Fruit fly (Drosophila melanogaster) whole organism, pupa: Measurements from ENCODE around the gene Usp1.

ENCODE experiments used
- CG10348 ChIP-seq: fragments of 200-800 bp; sonication (Bioruptor generic); IDR thresholded peaks from 2 replicates; pipeline ENCODE4 v1.3.6; 2022; ENCODE audit warnings: missing biosample characterization, missing genetic modification characterization
- CG12605 ChIP-seq: fragments of 200-800 bp; sonication (Bioruptor generic); IDR thresholded peaks from 2 replicates; pipeline ENCODE4 v1.3.6; 2022; ENCODE audit warnings: missing biosample characterization, missing genetic modification characterization
- CG13204 ChIP-seq: fragments of 200-800 bp; sonication (Bioruptor generic); optimal IDR thresholded peaks from 2 replicates; lab custom pipeline; 2018; ENCODE audit warnings: missing biosample characterization, mild to moderate bottlenecking, missing genetic modification characterization, moderate library complexity
- CG14655 ChIP-seq: fragments of 200-800 bp; sonication (Bioruptor generic); optimal IDR thresholded peaks from 3 replicates; lab custom pipeline; 2017; ENCODE audit warnings: mild to moderate bottlenecking, missing biosample characterization, missing genetic modification reagents, missing genetic modification characterization
- CG15710 ChIP-seq: fragments of 200-800 bp; sonication (Bioruptor generic); optimal IDR thresholded peaks from 2 replicates; lab custom pipeline; 2018; ENCODE audit warnings: missing biosample characterization, mild to moderate bottlenecking, missing genetic modification characterization, moderate library complexity
- CG17806 ChIP-seq: fragments of 200-800 bp; sonication (Bioruptor generic); optimal IDR thresholded peaks from 2 replicates; lab custom pipeline; 2018; ENCODE audit warnings: missing biosample characterization, mild to moderate bottlenecking, missing genetic modification characterization, moderate library complexity
- CG32121 ChIP-seq: fragments of 200-800 bp; sonication (Bioruptor generic); IDR thresholded peaks from 2 replicates; pipeline ENCODE4 v1.3.6; 2022; ENCODE audit warnings: missing biosample characterization, missing genetic modification characterization
- CG34367 ChIP-seq: fragments of 200-800 bp; sonication (Bioruptor generic); optimal IDR thresholded peaks from 2 replicates; lab custom pipeline; 2018; ENCODE audit warnings: missing biosample characterization, mild to moderate bottlenecking, missing genetic modification characterization
- CG4496 ChIP-seq: fragments of 200-800 bp; sonication (Bioruptor generic); IDR thresholded peaks from 3 replicates; pipeline ENCODE4 v1.3.6; 2022; ENCODE audit warnings: missing biosample characterization, missing genetic modification characterization
- CG8159 ChIP-seq: fragments of 200-800 bp; sonication (Bioruptor generic); optimal IDR thresholded peaks from 3 replicates; lab custom pipeline; 2018; ENCODE audit warnings: missing biosample characterization, mild to moderate bottlenecking, missing genetic modification characterization, moderate library complexity
- CG8301 ChIP-seq: fragments of 200-800 bp; sonication (Bioruptor generic); optimal IDR thresholded peaks from 2 replicates; lab custom pipeline; 2018; ENCODE audit warnings: missing biosample characterization, mild to moderate bottlenecking, missing genetic modification characterization
- CG9948 ChIP-seq: fragments of 200-800 bp; sonication (Bioruptor generic); optimal IDR thresholded peaks from 2 replicates; lab custom pipeline; 2018; ENCODE audit warnings: missing biosample characterization, mild to moderate bottlenecking, missing genetic modification characterization, moderate library complexity
- D1 ChIP-seq: fragments of 200-800 bp; sonication (Bioruptor generic); optimal IDR thresholded peaks from 2 replicates; lab custom pipeline; 2018; ENCODE audit warnings: missing biosample characterization, mild to moderate bottlenecking, missing genetic modification characterization, moderate library complexity
- EcR ChIP-seq: fragments of 200-800 bp; sonication (Bioruptor generic); optimal IDR thresholded peaks from 3 replicates; lab custom pipeline; 2019; ENCODE audit warnings: missing biosample characterization, missing genetic modification characterization, mild to moderate bottlenecking, moderate library complexity, missing genetic modification reagents
- Ets98B ChIP-seq: fragments of 200-800 bp; sonication (Bioruptor generic); IDR thresholded peaks from 2 replicates; pipeline ENCODE4 v1.3.6; 2022; ENCODE audit warnings: missing biosample characterization, missing genetic modification characterization
- Pif1A ChIP-seq: fragments of 200-800 bp; sonication (Bioruptor generic); optimal IDR thresholded peaks from 3 replicates; lab custom pipeline; 2016; ENCODE audit warnings: missing biosample characterization, missing genetic modification characterization
- Pif1B ChIP-seq: fragments of 200-800 bp; sonication (Bioruptor generic); optimal IDR thresholded peaks from 3 replicates; lab custom pipeline; 2016; ENCODE audit warnings: missing biosample characterization, missing genetic modification characterization
- Snoo ChIP-seq: fragments of 200-800 bp; sonication (Bioruptor generic); optimal IDR thresholded peaks from 3 replicates; lab custom pipeline; 2017; ENCODE audit warnings: missing biosample characterization, mild to moderate bottlenecking, missing genetic modification characterization, inconsistent platforms
- fd96Ca ChIP-seq: fragments of 200-800 bp; sonication (Bioruptor generic); IDR thresholded peaks from 3 replicates; pipeline ENCODE4 v1.3.6; 2022; ENCODE audit warnings: missing biosample characterization, missing genetic modification characterization
- gl ChIP-seq: fragments of 200-800 bp; sonication (Bioruptor generic); optimal IDR thresholded peaks from 2 replicates; lab custom pipeline; 2018; ENCODE audit warnings: missing biosample characterization, mild to moderate bottlenecking, missing genetic modification characterization
- rn ChIP-seq: fragments of 200-800 bp; sonication (Bioruptor generic); IDR thresholded peaks from 2 replicates; pipeline ENCODE4 v1.3.6; 2022; ENCODE audit warnings: missing biosample characterization, missing genetic modification characterization

Usp1 gene

dm6 chr3R:29228745-29229448, at the start of gene Usp1:
Gene Usp1, plus strand, starts transcription at chr3R:29229161.
- TF ChIP-seq EcR (GFP tag; lab: Kevin White, UChicago) (peak; percentile 44), CG8159 (tag; lab: Kevin White, UChicago) (no peak), CG13204 (GFP tag; lab: Kevin White, UChicago) (no peak), CG10348 (GFP tag; lab: Robert Waterston, UW) (no peak), CG15710 (tag; lab: Kevin White, UChicago) (no peak), CG32121 (GFP tag; lab: Robert Waterston, UW) (no peak), D1 (tag; lab: Kevin White, UChicago) (no peak)

- TF ChIP-seq rn (no peak), CG9948 (tag; lab: Kevin White, UChicago) (no peak), EcR (GFP tag; lab: Kevin White, UChicago) (no peak), CG4496 (GFP tag; lab: Robert Waterston, UW) (0 out of 3 replicates have a peak, but pooled peaks have one; percentile 14), CG13204 (GFP tag; lab: Kevin White, UChicago) (no peak), D1 (tag; lab: Kevin White, UChicago) (no peak), CG15710 (tag; lab: Kevin White, UChicago) (no peak), fd96Ca (GFP tag; lab: Robert Waterston, UW) (no peak)
Observed at dm6 chr3R:29190984-29191383, 38.0 kb upstream of the Usp1 start.

- TF ChIP-seq gl (no peak), CG14655 (GFP tag; lab: Kevin White, UChicago) (no peak), rn (no peak), EcR (GFP tag; lab: Kevin White, UChicago) (no peak), CG15710 (tag; lab: Kevin White, UChicago) (no peak), CG32121 (GFP tag; lab: Robert Waterston, UW) (no peak), CG9948 (tag; lab: Kevin White, UChicago) (no peak), Pif1A (GFP tag; lab: Kevin White, UChicago) (no peak), fd96Ca (GFP tag; lab: Robert Waterston, UW) (no peak), Ets98B (GFP tag; lab: Robert Waterston, UW) (no peak), CG13204 (GFP tag; lab: Kevin White, UChicago) (no peak), Pif1B (GFP tag; lab: Kevin White, UChicago) (no peak), D1 (tag; lab: Kevin White, UChicago) (no peak), CG34367 (tag; lab: Kevin White, UChicago) (no peak), CG8301 (no peak), CG12605 (GFP tag; lab: Robert Waterston, UW) (no peak), CG10348 (GFP tag; lab: Robert Waterston, UW) (no peak), CG17806 (no peak), Snoo (tag; lab: Kevin White, UChicago) (no peak)
Observed at dm6 chr3R:29194957-29195356, 34.0 kb upstream of the Usp1 start, which contains the start of gene jus. Gene jus, minus strand, starts transcription at chr3R:29194994.

dm6 chr3R:29196967-29197611, 31.9 kb upstream of the Usp1 start, which contains the start of gene CG14515:
Gene CG14515, plus strand, starts transcription at chr3R:29197556.
- TF ChIP-seq Pif1B (GFP tag; lab: Kevin White, UChicago): no peak
- no peak for TF ChIP-seq gl
- TF ChIP-seq CG32121 (GFP tag; lab: Robert Waterston, UW): 0 out of 2 replicates have a peak, but pooled peaks have one; percentile 21
- peak; percentile 30 for TF ChIP-seq CG14655 (GFP tag; lab: Kevin White, UChicago)
- no peak for TF ChIP-seq CG10348 (GFP tag; lab: Robert Waterston, UW)

dm6 chr3R:29198299-29198698, 30.7 kb upstream of the Usp1 start:
- TF ChIP-seq Snoo (tag; lab: Kevin White, UChicago) (no peak), Pif1B (GFP tag; lab: Kevin White, UChicago) (no peak), CG34367 (tag; lab: Kevin White, UChicago) (no peak), CG12605 (GFP tag; lab: Robert Waterston, UW) (no peak), CG15710 (tag; lab: Kevin White, UChicago) (no peak), CG13204 (GFP tag; lab: Kevin White, UChicago) (no peak), CG14655 (GFP tag; lab: Kevin White, UChicago) (no peak), D1 (tag; lab: Kevin White, UChicago) (no peak), CG4496 (GFP tag; lab: Robert Waterston, UW) (no peak), EcR (GFP tag; lab: Kevin White, UChicago) (no peak), CG10348 (GFP tag; lab: Robert Waterston, UW) (no peak), CG32121 (GFP tag; lab: Robert Waterston, UW) (no peak), CG9948 (tag; lab: Kevin White, UChicago) (no peak), CG8159 (tag; lab: Kevin White, UChicago) (no peak), gl (no peak), rn (no peak), CG17806 (no peak), Pif1A (GFP tag; lab: Kevin White, UChicago) (no peak), CG8301 (no peak), fd96Ca (GFP tag; lab: Robert Waterston, UW) (no peak)
